Worm (Caenorhabditis elegans) whole organism, L4/young adult: ENCODE results near the gene flp-24.

Experiments
- W03F9.2 ChIP-seq: fragments of 150-350 bp; optimal IDR thresholded peaks from 2 replicates; lab custom pipeline; 2014; ENCODE audit warnings: missing biosample characterization, missing genetic modification characterization
- dao-5 ChIP-seq: sonication (generic microtip); optimal IDR thresholded peaks from 2 replicates; lab custom pipeline; 2016; ENCODE audit warnings: missing genotype, missing genetic modification characterization, moderate library complexity, missing compliant biosample characterization
- him-1 ChIP-seq: sonication (generic microtip); optimal IDR thresholded peaks from 2 replicates; lab custom pipeline; 2016; ENCODE audit warnings: missing genotype, missing genetic modification reagents, missing genetic modification characterization, missing compliant biosample characterization

ce11 chrIII:683318-683717 lies 41.6 kb upstream of the flp-24 start, which contains the start of gene W02B3.4:
- TF ChIP-seq him-1 = no peak
- no peak for TF ChIP-seq dao-5 (tag; lab: Kevin White, UChicago)
- TF ChIP-seq W03F9.2 (tag; lab: Kevin White, UChicago) = no peak
